Fruit fly (Drosophila melanogaster) whole organism, embryonic: ENCODE data around the gene Lim3.
A peak's percentile ranks its signal among the peaks of the same experiment; 100 is the strongest.

ENCODE experiments used
- Adf1 ChIP-seq: fragments of 200-800 bp; sonication (Bioruptor generic); IDR thresholded peaks from 2 replicates; pipeline ENCODE4 v1.3.6; 2022; ENCODE audit warnings: missing biosample characterization, missing genetic modification characterization
- Aef1 ChIP-seq: fragments of 200-800 bp; sonication (Bioruptor generic); IDR thresholded peaks from 3 replicates; pipeline ENCODE4 v1.3.6; 2022; ENCODE audit warnings: missing biosample characterization, missing genetic modification characterization
- CG10209 ChIP-seq: fragments of 200-800 bp; sonication (Bioruptor generic); optimal IDR thresholded peaks from 3 replicates; lab custom pipeline; 2017; ENCODE audit warnings: missing biosample characterization, mild to moderate bottlenecking, missing genetic modification characterization, missing genetic modification reagents
- CG11504 ChIP-seq: fragments of 200-800 bp; sonication (Bioruptor generic); optimal IDR thresholded peaks from 3 replicates; lab custom pipeline; 2019; ENCODE audit warnings: missing biosample characterization, mild to moderate bottlenecking, missing genetic modification characterization, moderate library complexity
- CG12769 ChIP-seq: fragments of 200-800 bp; sonication (Bioruptor generic); optimal IDR thresholded peaks from 2 replicates; lab custom pipeline; 2019; ENCODE audit warnings: missing biosample characterization, mild to moderate bottlenecking, missing genetic modification characterization, moderate library complexity
- CG13775 ChIP-seq: fragments of 200-800 bp; sonication (Bioruptor generic); optimal IDR thresholded peaks from 3 replicates; lab custom pipeline; 2017; ENCODE audit warnings: missing biosample characterization, mild to moderate bottlenecking, missing genetic modification characterization
- CG13894 ChIP-seq: fragments of 200-800 bp; sonication (Bioruptor generic); optimal IDR thresholded peaks from 3 replicates; lab custom pipeline; 2018; ENCODE audit warnings: missing biosample characterization, mild to moderate bottlenecking, missing genetic modification characterization, moderate library complexity
- CG14667 ChIP-seq: fragments of 200-800 bp; sonication (Bioruptor generic); IDR thresholded peaks from 2 replicates; pipeline ENCODE4 v1.3.6; 2022; ENCODE audit warnings: missing biosample characterization, missing genetic modification characterization
- CG15601 ChIP-seq: fragments of 200-800 bp; sonication (Bioruptor generic); optimal IDR thresholded peaks from 3 replicates; lab custom pipeline; 2019; ENCODE audit warnings: missing biosample characterization, mild to moderate bottlenecking, missing genetic modification characterization, moderate library complexity
- CG16779 ChIP-seq: fragments of 200-800 bp; sonication (Bioruptor generic); IDR thresholded peaks from 2 replicates; pipeline ENCODE4 v1.3.6; 2022; ENCODE audit warnings: missing biosample characterization, missing genetic modification characterization
- CG16813 ChIP-seq: fragments of 200-800 bp; sonication (Bioruptor generic); IDR thresholded peaks from 3 replicates; pipeline ENCODE4 v1.3.6; 2022; ENCODE audit warnings: missing biosample characterization, missing genetic modification characterization; ENCODE audit not compliant: partially characterized antibody
- CG17359 ChIP-seq: fragments of 200-800 bp; sonication (Bioruptor generic); optimal IDR thresholded peaks from 3 replicates; lab custom pipeline; 2018; ENCODE audit warnings: missing biosample characterization, mild to moderate bottlenecking, missing genetic modification characterization, moderate library complexity
- CG32532 ChIP-seq: fragments of 200-800 bp; sonication (Bioruptor generic); IDR thresholded peaks from 2 replicates; pipeline ENCODE4 v1.3.6; 2022; ENCODE audit warnings: missing biosample characterization, missing genetic modification characterization
- CG3847 ChIP-seq: fragments of 200-800 bp; sonication (Bioruptor generic); IDR thresholded peaks from 2 replicates; pipeline ENCODE4 v1.3.6; 2022; ENCODE audit warnings: missing biosample characterization, missing genetic modification characterization
- CG5180 ChIP-seq: fragments of 200-800 bp; sonication (Bioruptor generic); optimal IDR thresholded peaks from 3 replicates; lab custom pipeline; 2017; ENCODE audit warnings: missing biosample characterization, missing genetic modification characterization, mild to moderate bottlenecking, moderate library complexity, missing genetic modification reagents
- CG5245 ChIP-seq: fragments of 200-800 bp; sonication (Bioruptor generic); optimal IDR thresholded peaks from 3 replicates; lab custom pipeline; 2016; ENCODE audit warnings: missing biosample characterization, missing genetic modification characterization
- CG6791 ChIP-seq: fragments of 200-800 bp; sonication (Bioruptor generic); IDR thresholded peaks from 3 replicates; pipeline ENCODE4 v1.3.6; 2022; ENCODE audit warnings: missing biosample characterization, missing genetic modification characterization; ENCODE audit not compliant: partially characterized antibody
- CG9932 ChIP-seq: fragments of 200-800 bp; sonication (Bioruptor generic); IDR thresholded peaks from 2 replicates; pipeline ENCODE4 v1.3.6; 2022; ENCODE audit warnings: missing biosample characterization, missing genetic modification characterization
- Dek ChIP-seq: fragments of 200-800 bp; sonication (Bioruptor generic); optimal IDR thresholded peaks from 3 replicates; lab custom pipeline; 2019; ENCODE audit warnings: missing biosample characterization, mild to moderate bottlenecking, missing genetic modification characterization, moderate library complexity
- Dip3 ChIP-seq: fragments of 200-800 bp; sonication (Bioruptor generic); optimal IDR thresholded peaks from 3 replicates; lab custom pipeline; 2016; ENCODE audit warnings: missing biosample characterization, missing genetic modification characterization
- Fer1 ChIP-seq: fragments of 200-800 bp; sonication (Bioruptor generic); optimal IDR thresholded peaks from 2 replicates; lab custom pipeline; 2017; ENCODE audit warnings: missing biosample characterization, mild to moderate bottlenecking, missing genetic modification characterization
- HmgZ ChIP-seq: fragments of 200-800 bp; sonication (Bioruptor generic); optimal IDR thresholded peaks from 2 replicates; lab custom pipeline; 2018; ENCODE audit warnings: missing biosample characterization, mild to moderate bottlenecking, missing genetic modification characterization
- Hr51 ChIP-seq, 2 experiments: fragments of 200-800 bp; sonication (Bioruptor generic); optimal IDR thresholded peaks; 2 replicates in 1 of 2; 3 replicates in 1 of 2; lab custom pipeline; 2016 to 2018; ENCODE audit warnings: missing biosample characterization in 2 of 2, missing genetic modification characterization in 2 of 2, mild to moderate bottlenecking in 1 of 2, moderate library complexity in 1 of 2
- Mad ChIP-seq: fragments of 200-800 bp; sonication (Bioruptor generic); optimal IDR thresholded peaks from 2 replicates; lab custom pipeline; 2016; ENCODE audit warnings: missing biosample characterization, missing genetic modification characterization
- Meics ChIP-seq: fragments of 200-800 bp; sonication (Bioruptor generic); optimal IDR thresholded peaks from 2 replicates; lab custom pipeline; 2017; ENCODE audit warnings: missing biosample characterization, mild to moderate bottlenecking, missing genetic modification characterization
- Nf-YB ChIP-seq: fragments of 200-800 bp; sonication (Bioruptor generic); optimal IDR thresholded peaks from 3 replicates; lab custom pipeline; 2019; ENCODE audit warnings: missing biosample characterization, mild to moderate bottlenecking, missing genetic modification characterization, moderate library complexity
- Pdp1 ChIP-seq, 2 experiments: fragments of 200-800 bp; sonication (Bioruptor generic); optimal IDR thresholded peaks; 3 replicates each; lab custom pipeline; 2016; ENCODE audit warnings: missing biosample characterization in 2 of 2, missing genetic modification characterization in 2 of 2, mild to moderate bottlenecking in 1 of 2, moderate library complexity in 1 of 2
- Poxn ChIP-seq: fragments of 200-800 bp; sonication (Bioruptor generic); IDR thresholded peaks from 2 replicates; pipeline ENCODE4 v1.3.6; 2022; ENCODE audit warnings: missing biosample characterization, missing genetic modification characterization
- ac ChIP-seq: fragments of 200-800 bp; sonication (Bioruptor generic); optimal IDR thresholded peaks from 3 replicates; lab custom pipeline; 2017; ENCODE audit warnings: missing biosample characterization, mild to moderate bottlenecking, missing genetic modification characterization
- amos ChIP-seq: fragments of 200-800 bp; sonication (Bioruptor generic); IDR thresholded peaks from 2 replicates; pipeline ENCODE4 v1.3.6; 2022; ENCODE audit warnings: missing biosample characterization, missing genetic modification characterization; ENCODE audit not compliant: partially characterized antibody
- bowl ChIP-seq: fragments of 200-800 bp; sonication (Bioruptor generic); IDR thresholded peaks from 2 replicates; pipeline ENCODE4 v1.3.6; 2022; ENCODE audit warnings: missing biosample characterization, missing genetic modification characterization
- cato ChIP-seq: fragments of 200-800 bp; sonication (Bioruptor generic); optimal IDR thresholded peaks from 2 replicates; lab custom pipeline; 2016; ENCODE audit warnings: missing biosample characterization, missing genetic modification characterization, borderline replicate concordance
- caup ChIP-seq: fragments of 200-800 bp; sonication (Bioruptor generic); optimal IDR thresholded peaks from 3 replicates; lab custom pipeline; 2017; ENCODE audit warnings: missing biosample characterization, mild to moderate bottlenecking, missing genetic modification characterization, moderate library complexity; ENCODE audit not compliant: severe bottlenecking
- crc ChIP-seq: fragments of 200-800 bp; sonication (Bioruptor generic); optimal IDR thresholded peaks from 2 replicates; lab custom pipeline; 2016; ENCODE audit warnings: missing biosample characterization, missing genetic modification characterization
- eve ChIP-seq, 2 experiments: fragments of >200 bp; optimal IDR thresholded peaks; 2 replicates each; lab custom pipeline; 2017; ENCODE audit warnings: missing biosample characterization in 2 of 2, missing genetic modification characterization in 2 of 2
- ewg ChIP-seq: fragments of 200-800 bp; sonication (Bioruptor generic); optimal IDR thresholded peaks from 3 replicates; lab custom pipeline; 2017; ENCODE audit warnings: mild to moderate bottlenecking, missing biosample characterization, missing genetic modification reagents, missing genetic modification characterization
- fd3F ChIP-seq: fragments of 200-800 bp; sonication (Bioruptor generic); optimal IDR thresholded peaks from 2 replicates; lab custom pipeline; 2018; ENCODE audit warnings: missing biosample characterization, mild to moderate bottlenecking, missing genetic modification characterization, moderate library complexity
- hkb ChIP-seq, 2 experiments: fragments of 200-800 bp in 1 of 2; fragments of >200 bp in 1 of 2; sonication (Bioruptor generic) in 1 of 2; IDR thresholded peaks in 1 of 2; optimal IDR thresholded peaks in 1 of 2; 2 replicates each; pipeline versions ENCODE4 v1.3.6 to Lab custom; 2017 to 2022; ENCODE audit warnings: missing biosample characterization in 1 of 2, missing genetic modification characterization in 1 of 2
- ind ChIP-seq: fragments of 200-800 bp; sonication (Bioruptor generic); optimal IDR thresholded peaks from 3 replicates; lab custom pipeline; 2016; ENCODE audit warnings: missing biosample characterization, missing genetic modification characterization
- inv ChIP-seq: fragments of 200-800 bp; sonication (Bioruptor generic); IDR thresholded peaks from 2 replicates; pipeline ENCODE4 v1.3.6; 2022; ENCODE audit warnings: missing biosample characterization, missing genetic modification characterization; ENCODE audit not compliant: partially characterized antibody
- lmd ChIP-seq: fragments of 200-800 bp; sonication (Bioruptor generic); IDR thresholded peaks from 2 replicates; pipeline ENCODE4 v1.3.6; 2022; ENCODE audit warnings: missing biosample characterization, missing genetic modification characterization
- pita ChIP-seq: fragments of 200-800 bp; sonication (Bioruptor generic); optimal IDR thresholded peaks from 2 replicates; lab custom pipeline; 2017; ENCODE audit warnings: missing biosample characterization, mild to moderate bottlenecking, missing genetic modification characterization
- ranshi ChIP-seq: fragments of 200-800 bp; sonication (Bioruptor generic); IDR thresholded peaks from 2 replicates; pipeline ENCODE4 v1.3.6; 2022; ENCODE audit warnings: missing biosample characterization, missing genetic modification characterization
- sc ChIP-seq, 3 experiments: fragments of >200 bp in 2 of 3; fragments of 200-800 bp in 1 of 3; sonication (Bioruptor generic) in 1 of 3; optimal IDR thresholded peaks; 2 replicates in 2 of 3; 3 replicates in 1 of 3; lab custom pipeline; 2017; ENCODE audit warnings: mild to moderate bottlenecking in 1 of 3, missing biosample characterization in 1 of 3, missing genetic modification characterization in 1 of 3, missing genetic modification reagents in 1 of 3
- sim ChIP-seq: fragments of 200-800 bp; sonication (Bioruptor generic); IDR thresholded peaks from 2 replicates; pipeline ENCODE4 v1.3.6; 2022; ENCODE audit warnings: missing biosample characterization, missing genetic modification characterization
- sr ChIP-seq: fragments of 200-800 bp; sonication (Bioruptor generic); IDR thresholded peaks from 3 replicates; pipeline ENCODE4 v1.3.6; 2022; ENCODE audit warnings: missing biosample characterization, missing genetic modification characterization
- stwl ChIP-seq: fragments of 200-800 bp; sonication (Bioruptor generic); optimal IDR thresholded peaks from 3 replicates; lab custom pipeline; 2018; ENCODE audit warnings: missing biosample characterization, mild to moderate bottlenecking, missing genetic modification characterization, moderate library complexity
- tna ChIP-seq: fragments of 200-800 bp; sonication (Bioruptor generic); IDR thresholded peaks from 2 replicates; pipeline ENCODE4 v1.3.6; 2022; ENCODE audit warnings: missing biosample characterization, missing genetic modification characterization; ENCODE audit not compliant: partially characterized antibody
- twi ChIP-seq: fragments of 200-800 bp; optimal IDR thresholded peaks from 2 replicates; lab custom pipeline; 2019; ENCODE audit warnings: missing biosample characterization, mild to moderate bottlenecking, missing genetic modification characterization, moderate library complexity

The Lim3 gene

dm6 chr2L:19140984-19141262 lies 32.7 kb upstream of the Lim3 start (continued):
- no peak for TF ChIP-seq crc (GFP tag; lab: Kevin White, UChicago)
- TF ChIP-seq Dip3 (GFP tag; lab: Kevin White, UChicago): peak; percentile 42
- TF ChIP-seq lmd (GFP tag; lab: Robert Waterston, UW): peak; percentile 68; the same call in 1 of the 2 replicates
- TF ChIP-seq CG13775 (GFP tag; lab: Kevin White, UChicago): peak; percentile 3
- peak; percentile 59; the same call in 1 of the 2 replicates for TF ChIP-seq CG32532
- no peak for TF ChIP-seq ewg (GFP tag; lab: Kevin White, UChicago)
- TF ChIP-seq amos (GFP tag; lab: Robert Waterston, UW): no peak
- no peak for TF ChIP-seq CG14667 (GFP tag; lab: Robert Waterston, UW)
- peak; percentile 56 for TF ChIP-seq caup
- TF ChIP-seq CG5180 (GFP tag; lab: Kevin White, UChicago): no peak
- no peak for TF ChIP-seq ac (GFP tag; lab: Kevin White, UChicago)
- no peak for TF ChIP-seq Nf-YB (GFP tag; lab: Kevin White, UChicago)
- TF ChIP-seq CG6791 (GFP tag; lab: Robert Waterston, UW): no peak
- TF ChIP-seq Aef1 (GFP tag; lab: Robert Waterston, UW): peak; percentile 59; the same call in 1 of the 3 replicates
- TF ChIP-seq Adf1 (GFP tag; lab: Robert Waterston, UW): no peak
- peak; percentile 56 for TF ChIP-seq Fer1
- peak; percentile 13 for TF ChIP-seq ind (GFP tag; lab: Kevin White, UChicago)
- TF ChIP-seq CG5245 (GFP tag; lab: Kevin White, UChicago): peak; percentile 37
- peak; percentile 78 for TF ChIP-seq CG9932 (GFP tag; lab: Robert Waterston, UW)
- no peak for TF ChIP-seq CG15601 (tag; lab: Kevin White, UChicago)
- TF ChIP-seq Meics (GFP tag; lab: Kevin White, UChicago): peak; percentile 56
- TF ChIP-seq tna (GFP tag; lab: Robert Waterston, UW): no peak
- no peak for TF ChIP-seq inv
- no peak for TF ChIP-seq CG13894 (tag; lab: Kevin White, UChicago)
- TF ChIP-seq sim: no peak
- TF ChIP-seq sr (GFP tag; lab: Robert Waterston, UW): no peak
- TF ChIP-seq HmgZ (tag; lab: Kevin White, UChicago): peak; percentile 9
- TF ChIP-seq CG17359 (tag; lab: Kevin White, UChicago): peak; percentile 15
- no peak for TF ChIP-seq bowl (GFP tag; lab: Robert Waterston, UW)
- TF ChIP-seq pita: no peak
- TF ChIP-seq CG16779 (GFP tag; lab: Robert Waterston, UW): 0 out of 2 replicates have a peak, but pooled peaks have one; percentile 4
- peak; percentile 64 for TF ChIP-seq ranshi (GFP tag; lab: Robert Waterston, UW)
- TF ChIP-seq Pdp1 (GFP tag; optimal IDR thresholded peaks at IDR 0.05; lab: Kevin White, UChicago): peak in 1 of 2 experiments; percentile 39
- no peak for TF ChIP-seq stwl (tag; lab: Kevin White, UChicago)
- no peak for TF ChIP-seq fd3F (GFP tag; lab: Kevin White, UChicago)
- TF ChIP-seq CG12769: peak; percentile 71
- TF ChIP-seq Dek: peak; percentile 9
- TF ChIP-seq CG11504 (tag; lab: Kevin White, UChicago): peak; percentile 57
- peak in 1 of 2 experiments; percentile 14 for TF ChIP-seq Hr51 (GFP tag; optimal IDR thresholded peaks at IDR 0.05; lab: Kevin White, UChicago)
- peak; percentile 10 for TF ChIP-seq Mad
- no peak for TF ChIP-seq CG16813 (GFP tag; lab: Robert Waterston, UW)
- TF ChIP-seq sc (optimal IDR thresholded peaks at IDR 0.05; lab: Kevin White, UChicago): no peak
- TF ChIP-seq sc (GFP tag; optimal IDR thresholded peaks at IDR 0.05; lab: Kevin White, UChicago): no peak
- TF ChIP-seq twi: no peak
- TF ChIP-seq CG3847 (GFP tag; lab: Robert Waterston, UW): peak; percentile 26; the same call in 1 of the 2 replicates
- no peak for TF ChIP-seq hkb (optimal IDR thresholded peaks at IDR 0.05; lab: Kevin White, UChicago)
- 0 out of 2 replicates have a peak, but pooled peaks have one; percentile 34 for TF ChIP-seq hkb (GFP tag; IDR thresholded peaks at IDR 0.05; lab: Robert Waterston, UW)
- peak; percentile 11 for TF ChIP-seq CG10209 (GFP tag; lab: Kevin White, UChicago)
- TF ChIP-seq Poxn: no peak
- TF ChIP-seq eve (GFP tag; optimal IDR thresholded peaks at IDR 0.05; lab: Kevin White, UChicago): peak in 1 of 2 experiments; percentile 47
- no peak for TF ChIP-seq cato (GFP tag; lab: Kevin White, UChicago)
